Worm (Caenorhabditis elegans): ENCODE data around the gene slc-25A18.1.

DNA sequence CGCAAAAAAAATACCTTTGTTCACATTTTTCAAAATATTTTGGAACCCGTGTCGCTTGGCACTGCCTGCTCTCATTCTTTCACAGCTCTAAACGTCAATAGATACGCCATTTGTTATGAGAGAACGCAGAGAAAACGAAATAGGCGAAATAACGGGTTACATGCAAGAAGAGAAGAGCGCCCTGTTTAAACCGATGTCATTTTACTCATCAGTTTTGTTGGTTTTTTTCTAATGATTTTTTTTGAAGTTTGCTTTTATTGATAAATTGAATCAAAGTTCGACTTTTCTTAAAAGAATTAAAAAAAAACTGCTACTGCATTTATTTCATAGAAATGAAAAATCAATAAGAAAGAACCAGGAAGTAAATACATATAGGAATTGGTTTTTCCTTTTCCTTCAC, 25.0 kb downstream of the slc-25A18.1 start:
- TF ChIP-seq pes-1 (GFP tag; IDR thresholded peaks at IDR 0.05): no peak
- no peak for TF ChIP-seq ets-7 (tag; optimal IDR thresholded peaks at IDR 0.05)

Measured in whole organism, early embryonic.